Worm (Caenorhabditis elegans) whole organism, L4 larva: ENCODE results near the gene nas-25.

Source experiments
- F10B5.3 ChIP-seq: sonication (generic microtip); optimal IDR thresholded peaks from 2 replicates; lab custom pipeline; 2016; ENCODE audit warnings: mild to moderate bottlenecking, missing genetic modification characterization, missing compliant biosample characterization
- F49E8.2 ChIP-seq: sonication (generic microtip); optimal IDR thresholded peaks from 2 replicates; lab custom pipeline; 2016; ENCODE audit warnings: missing compliant biosample characterization, mild to moderate bottlenecking, missing genetic modification characterization, borderline replicate concordance
- T20F7.1 ChIP-seq: fragments of 200-800 bp; sonication (Bioruptor generic); optimal IDR thresholded peaks from 2 replicates; lab custom pipeline; 2018; ENCODE audit warnings: mild to moderate bottlenecking, missing genetic modification characterization, missing compliant biosample characterization
- T26A8.4 ChIP-seq: fragments of 200-800 bp; sonication (Bioruptor generic); IDR thresholded peaks from 2 replicates; pipeline ENCODE4 v1.3.6; 2022; ENCODE audit warnings: missing genetic modification characterization, missing compliant biosample characterization
- ZK337.2 ChIP-seq: fragments of 200-800 bp; sonication (Bioruptor generic); IDR thresholded peaks from 2 replicates; pipeline ENCODE4 v1.3.6; 2022; ENCODE audit warnings: missing genetic modification reagents, missing genetic modification characterization, missing compliant biosample characterization
- aha-1 ChIP-seq: fragments of 150-350 bp; peaks from one replicate; lab custom pipeline; 2014; ENCODE audit warnings: missing biosample characterization, missing genetic modification characterization
- ceh-20 ChIP-seq: fragments of 200-800 bp; sonication (Bioruptor generic); IDR thresholded peaks from 2 replicates; pipeline ENCODE4 v1.3.6; 2022; ENCODE audit warnings: missing genetic modification reagents, missing genetic modification characterization, missing compliant biosample characterization
- ceh-32 ChIP-seq: sonication (generic microtip); optimal IDR thresholded peaks from 2 replicates; lab custom pipeline; 2016; ENCODE audit warnings: mild to moderate bottlenecking, missing genetic modification characterization, missing compliant biosample characterization; ENCODE audit not compliant: poor library complexity
- ces-1 ChIP-seq: fragments of 150-350 bp; sonication (generic microtip); optimal IDR thresholded peaks from 4 replicates; lab custom pipeline; 2014; ENCODE audit warnings: missing biosample characterization, missing genetic modification reagents, missing genetic modification characterization
- cey-2 ChIP-seq: sonication (generic microtip); optimal IDR thresholded peaks from 3 replicates; lab custom pipeline; 2017; ENCODE audit warnings: missing genetic modification characterization, mild to moderate bottlenecking, missing compliant biosample characterization, antibody characterized with exemption, borderline replicate concordance; ENCODE audit not compliant: insufficient read depth
- ctbp-1 ChIP-seq: fragments of 200-800 bp; sonication (Bioruptor generic); IDR thresholded peaks from 2 replicates; pipeline ENCODE4 v1.3.6; 2022; ENCODE audit warnings: missing genetic modification reagents, missing genetic modification characterization, missing compliant biosample characterization
- daf-16 ChIP-seq, 3 experiments: sonication (generic microtip); optimal IDR thresholded peaks; 2 replicates each; lab custom pipeline; 2016 to 2017; ENCODE audit warnings: missing genetic modification characterization in 3 of 3, missing genetic modification reagents in 3 of 3, mild to moderate bottlenecking in 2 of 3, missing compliant biosample characterization in 2 of 3, missing biosample characterization in 1 of 3, moderate library complexity in 1 of 3
- dmd-6 ChIP-seq: fragments of 200-800 bp; sonication (Bioruptor generic); IDR thresholded peaks from 2 replicates; pipeline ENCODE4 v1.3.6; 2022; ENCODE audit warnings: missing genetic modification reagents, missing genetic modification characterization, missing compliant biosample characterization
- dpl-1 ChIP-seq: fragments of 150-350 bp; optimal IDR thresholded peaks from 2 replicates; lab custom pipeline; 2014; ENCODE audit warnings: missing biosample characterization, missing genetic modification reagents, missing genetic modification characterization
- fkh-10 ChIP-seq: fragments of 150-350 bp; optimal IDR thresholded peaks from 2 replicates; lab custom pipeline; 2014; ENCODE audit warnings: missing biosample characterization, missing genetic modification reagents, missing genetic modification characterization
- fos-1 ChIP-seq: fragments of 150-350 bp; optimal IDR thresholded peaks from 2 replicates; lab custom pipeline; 2014; ENCODE audit warnings: missing biosample characterization, missing genetic modification characterization
- hlh-11 ChIP-seq: fragments of 200-800 bp; sonication (Bioruptor generic); optimal IDR thresholded peaks from 2 replicates; lab custom pipeline; 2018; ENCODE audit warnings: mild to moderate bottlenecking, missing genetic modification characterization, missing compliant biosample characterization
- hlh-30 ChIP-seq: sonication (generic microtip); optimal IDR thresholded peaks from 2 replicates; lab custom pipeline; 2017; ENCODE audit warnings: antibody characterized with exemption, mild to moderate bottlenecking, missing genetic modification characterization, missing compliant biosample characterization; ENCODE audit not compliant: insufficient read depth
- hmg-1.1 ChIP-seq: fragments of 200-800 bp; sonication (Bioruptor generic); IDR thresholded peaks from 2 replicates; pipeline ENCODE4 v1.3.6; 2022; ENCODE audit warnings: missing genetic modification reagents, missing genetic modification characterization, missing compliant biosample characterization
- jun-1 ChIP-seq: fragments of 150-350 bp; optimal IDR thresholded peaks from 2 replicates; lab custom pipeline; 2014; ENCODE audit warnings: missing biosample characterization, missing genetic modification reagents, missing genetic modification characterization
- lin-1 ChIP-seq: fragments of 200-800 bp; sonication (Bioruptor generic); IDR thresholded peaks from 2 replicates; pipeline ENCODE4 v1.3.6; 2022; ENCODE audit warnings: missing genetic modification reagents, missing genetic modification characterization, missing compliant biosample characterization
- lin-13 ChIP-seq: fragments of 150-350 bp; optimal IDR thresholded peaks from 2 replicates; lab custom pipeline; 2014; ENCODE audit warnings: missing biosample characterization, missing genetic modification reagents, missing genetic modification characterization
- lin-38 ChIP-seq: fragments of 200-800 bp; sonication (Bioruptor generic); IDR thresholded peaks from 2 replicates; pipeline ENCODE4 v1.3.6; 2022; ENCODE audit warnings: missing genetic modification reagents, missing genetic modification characterization, missing compliant biosample characterization
- lin-39 ChIP-seq: fragments of 150-350 bp; optimal IDR thresholded peaks from 2 replicates; lab custom pipeline; 2014; ENCODE audit warnings: missing biosample characterization, missing genetic modification reagents, missing genetic modification characterization
- lsy-2 ChIP-seq, 2 experiments: fragments of 150-350 bp in 1 of 2; sonication (generic microtip) in 1 of 2; optimal IDR thresholded peaks; 2 replicates each; lab custom pipeline; 2014 to 2017; ENCODE audit warnings: missing biosample characterization in 2 of 2, missing genetic modification characterization in 2 of 2
- madf-5 ChIP-seq, 2 experiments: fragments of 200-800 bp; sonication (Bioruptor generic); IDR thresholded peaks; 2 replicates each; pipeline ENCODE4 v1.3.6; 2022; ENCODE audit warnings: missing compliant biosample characterization in 2 of 2, missing genetic modification characterization in 2 of 2
- mdl-1 ChIP-seq, 2 experiments: fragments of 150-350 bp in 1 of 2; sonication (generic microtip) in 1 of 2; optimal IDR thresholded peaks; 2 replicates each; lab custom pipeline; 2014 to 2017; ENCODE audit warnings: missing biosample characterization in 2 of 2, missing genetic modification characterization in 2 of 2
- mep-1 ChIP-seq: fragments of 150-350 bp; sonication (generic microtip); optimal IDR thresholded peaks from 3 replicates; lab custom pipeline; 2014; ENCODE audit warnings: missing biosample characterization, missing genetic modification characterization
- nhr-102 ChIP-seq: sonication (generic microtip); optimal IDR thresholded peaks from 2 replicates; lab custom pipeline; 2016; ENCODE audit warnings: mild to moderate bottlenecking, missing genetic modification characterization, moderate library complexity, missing compliant biosample characterization
- nhr-237 ChIP-seq: sonication (generic microtip); optimal IDR thresholded peaks from 2 replicates; lab custom pipeline; 2017; ENCODE audit warnings: missing biosample characterization, missing genetic modification characterization
- nhr-25 ChIP-seq: sonication (generic microtip); optimal IDR thresholded peaks from 2 replicates; lab custom pipeline; 2017; ENCODE audit warnings: missing genetic modification characterization, mild to moderate bottlenecking, missing compliant biosample characterization, antibody characterized with exemption, moderate library complexity, borderline replicate concordance; ENCODE audit not compliant: insufficient read depth
- nhr-28 ChIP-seq: fragments of 150-350 bp; optimal IDR thresholded peaks from 2 replicates; lab custom pipeline; 2014; ENCODE audit warnings: missing biosample characterization, missing genetic modification characterization
- nhr-6 ChIP-seq: fragments of 150-350 bp; optimal IDR thresholded peaks from 2 replicates; lab custom pipeline; 2014; ENCODE audit warnings: missing biosample characterization, missing genetic modification characterization
- pha-4 ChIP-seq, 2 experiments: fragments of 150-350 bp in 1 of 2; fragments of 200-800 bp in 1 of 2; sonication (Bioruptor generic) in 1 of 2; IDR thresholded peaks in 1 of 2; optimal IDR thresholded peaks in 1 of 2; 2 replicates each; pipeline versions ENCODE4 v1.3.6 to Lab custom; 2014 to 2022; ENCODE audit warnings: missing genetic modification characterization in 2 of 2, missing genetic modification reagents in 2 of 2, missing biosample characterization in 1 of 2, missing compliant biosample characterization in 1 of 2
- php-3 ChIP-seq: fragments of 200-800 bp; sonication (Bioruptor generic); IDR thresholded peaks from 2 replicates; pipeline ENCODE4 v1.3.6; 2022; ENCODE audit warnings: missing genetic modification reagents, missing genetic modification characterization, missing compliant biosample characterization
- pqm-1 ChIP-seq: sonication (generic microtip); optimal IDR thresholded peaks from 2 replicates; lab custom pipeline; 2017; ENCODE audit warnings: missing biosample characterization, missing genetic modification characterization
- set-16 ChIP-seq: fragments of 200-800 bp; sonication (Bioruptor generic); IDR thresholded peaks from 2 replicates; pipeline ENCODE4 v1.3.6; 2022; ENCODE audit warnings: missing genetic modification reagents, missing genetic modification characterization, missing compliant biosample characterization
- snpc-4 ChIP-seq: fragments of 150-350 bp; optimal IDR thresholded peaks from 2 replicates; lab custom pipeline; 2014; ENCODE audit warnings: missing biosample characterization, missing genetic modification characterization
- spr-3 ChIP-seq: fragments of 200-800 bp; sonication (Bioruptor generic); optimal IDR thresholded peaks from 2 replicates; lab custom pipeline; 2018; ENCODE audit warnings: mild to moderate bottlenecking, missing genetic modification characterization, missing compliant biosample characterization
- unc-130 ChIP-seq: sonication (generic microtip); optimal IDR thresholded peaks from 2 replicates; lab custom pipeline; 2016; ENCODE audit warnings: missing genetic modification reagents, missing genetic modification characterization, missing compliant biosample characterization
- unc-62 ChIP-seq, 3 experiments: fragments of 150-350 bp in 1 of 3; sonication (generic microtip); optimal IDR thresholded peaks in 2 of 3; peaks in 1 of 3; 1 replicate in 1 of 3; 2 replicates in 2 of 3; lab custom pipeline; 2014 to 2017; ENCODE audit warnings: missing biosample characterization in 3 of 3, missing genetic modification characterization in 3 of 3, missing genetic modification reagents in 3 of 3, missing genotype in 1 of 3
- zfp-2 ChIP-seq: sonication (generic microtip); optimal IDR thresholded peaks from 2 replicates; lab custom pipeline; 2016; ENCODE audit warnings: mild to moderate bottlenecking, missing genetic modification characterization, missing compliant biosample characterization
- zip-11 ChIP-seq: fragments of 200-800 bp; sonication (Bioruptor generic); IDR thresholded peaks from 2 replicates; pipeline ENCODE4 v1.3.6; 2022; ENCODE audit warnings: missing genetic modification characterization, missing compliant biosample characterization

nas-25 gene

DNA sequence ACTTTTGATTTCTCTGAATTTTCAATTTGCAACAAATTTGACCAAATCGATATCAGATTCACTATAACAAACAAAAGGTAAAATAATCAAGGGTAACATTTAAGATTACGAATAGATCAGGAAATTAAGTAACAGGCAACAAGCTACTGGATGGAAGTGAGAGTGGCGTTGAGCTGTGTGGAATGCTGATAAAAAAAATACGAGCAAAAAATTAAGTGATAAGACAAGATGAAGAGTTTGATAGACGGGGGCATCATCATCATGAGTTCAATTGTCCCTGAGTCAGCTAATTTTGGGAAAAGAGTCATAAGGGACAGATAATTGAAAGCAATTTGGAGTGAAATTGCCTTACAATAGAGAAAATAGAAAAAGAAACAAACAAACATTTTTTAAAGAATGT, 41.0 kb downstream of the nas-25 start:
- TF ChIP-seq hlh-30 (peak; percentile 8), ceh-20 (GFP tag; lab: Robert Waterston, UW) (no peak), pqm-1 (peak; percentile 80), lin-39 (tag; lab: Kevin White, UChicago) (no peak), hlh-11 (peak; percentile 58), lsy-2 (tag; optimal IDR thresholded peaks at IDR 0.05; lab: Kevin White, UChicago) (no peak), madf-5 (GFP tag; IDR thresholded peaks at IDR 0.05; lab: Robert Waterston, UW) (no peak), fkh-10 (no peak), ces-1 (no peak), nhr-6 (tag; lab: Kevin White, UChicago) (no peak), aha-1 (peak; percentile 25), nhr-28 (tag; lab: Kevin White, UChicago) (peak; percentile 34), dmd-6 (GFP tag; lab: Robert Waterston, UW) (peak; percentile 76), zip-11 (GFP tag; lab: Robert Waterston, UW) (no peak), F10B5.3 (tag; lab: Kevin White, UChicago) (no peak), cey-2 (tag; lab: Kevin White, UChicago) (no peak), dpl-1 (GFP tag; lab: Kevin White, UChicago) (no peak)

DNA sequence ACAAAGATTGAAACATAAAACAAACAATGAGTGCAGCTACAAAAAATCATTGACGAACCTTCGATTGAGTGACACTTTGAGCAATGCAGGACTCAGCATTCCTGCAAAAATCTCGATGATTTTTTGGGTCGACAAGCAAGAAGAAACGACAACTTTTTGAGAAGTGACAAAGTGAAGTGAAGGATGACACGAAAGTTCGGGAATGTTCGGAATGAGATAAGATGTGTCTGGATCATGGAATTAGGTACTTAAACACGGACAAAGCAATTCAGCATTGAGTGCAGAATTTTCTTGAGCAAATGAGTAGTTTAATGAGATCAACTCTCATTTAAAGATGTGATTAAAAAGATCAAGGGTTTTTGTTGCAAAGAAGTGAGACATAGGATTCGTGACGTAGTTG, 48.0 kb downstream of the nas-25 start, which contains the start of gene T07D4.2:
TSS of gene T07D4.2 (minus strand) at position 101 of the 400 bp plus-strand sequence.
- TF ChIP-seq lin-13 (no peak), jun-1 (tag; lab: Kevin White, UChicago) (no peak), spr-3 (GFP tag; lab: Kevin White, UChicago) (no peak), ces-1 (no peak), nhr-237 (tag; lab: Kevin White, UChicago) (no peak), T26A8.4 (no peak), php-3 (GFP tag; lab: Robert Waterston, UW) (no peak), ctbp-1 (no peak), nhr-102 (tag; lab: Kevin White, UChicago) (no peak), hmg-1.1 (GFP tag; lab: Robert Waterston, UW) (no peak), aha-1 (no peak), madf-5 (GFP tag; IDR thresholded peaks at IDR 0.05; lab: Robert Waterston, UW) (no peak), unc-62 (GFP tag; optimal IDR thresholded peaks at IDR 0.05 in 1 of 2; lab: Kevin White, UChicago) (no peak), unc-62 (tag; optimal IDR thresholded peaks at IDR 0.05; lab: Kevin White, UChicago) (no peak), ZK337.2 (GFP tag; lab: Robert Waterston, UW) (no peak), T20F7.1 (GFP tag; lab: Kevin White, UChicago) (no peak), lin-38 (no peak)

DNA sequence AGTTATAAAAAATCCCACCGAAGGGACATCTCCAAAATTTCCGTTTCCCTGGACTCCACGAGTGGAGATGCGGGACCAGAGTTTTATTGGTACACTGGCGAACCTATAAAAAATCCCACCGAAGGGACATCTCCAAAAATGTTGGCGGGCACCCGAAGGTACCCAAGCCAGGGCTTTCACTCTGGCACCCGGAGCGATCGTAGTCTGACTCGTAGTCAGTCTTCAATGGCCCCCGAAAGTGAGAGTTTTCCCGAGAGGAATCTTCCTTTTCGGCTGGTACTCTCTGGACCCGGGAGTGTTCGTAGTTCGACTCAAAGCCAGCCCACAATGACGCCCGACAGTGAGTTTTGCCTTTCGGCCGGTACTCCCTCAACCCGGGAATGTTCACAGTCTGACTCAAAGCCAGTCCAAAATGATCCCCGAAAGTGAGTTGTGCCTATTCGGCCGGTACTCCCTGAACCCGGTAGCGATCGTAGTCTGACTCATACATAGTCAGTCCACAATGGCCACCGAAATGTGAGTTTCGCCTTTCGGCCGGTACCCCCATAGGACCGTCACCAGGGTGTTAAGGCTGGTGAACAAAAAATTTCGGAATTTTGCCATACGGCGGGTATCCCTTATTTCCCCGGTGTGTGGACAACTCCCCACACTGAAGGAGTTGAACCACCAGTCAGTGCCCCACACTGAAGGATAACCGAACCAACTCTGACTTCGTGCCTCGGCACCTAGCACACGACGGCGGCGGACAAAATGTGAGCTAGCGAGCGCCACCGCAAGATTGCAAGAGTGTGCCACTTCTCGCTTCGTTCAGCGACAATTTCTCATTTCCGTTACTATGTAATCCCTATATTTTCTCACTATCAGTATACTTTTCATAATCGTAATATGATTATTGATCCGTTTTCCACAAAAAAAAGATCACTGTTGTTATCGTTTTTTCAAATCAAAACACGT, 51.4 kb downstream of the nas-25 start:
- TF ChIP-seq zfp-2 (tag; lab: Kevin White, UChicago) (no peak), nhr-102 (tag; lab: Kevin White, UChicago) (no peak), set-16 (GFP tag; lab: Robert Waterston, UW) (peak; percentile 44; the same call in 1 of the 2 replicates), daf-16 (GFP tag; optimal IDR thresholded peaks at IDR 0.05; lab: Kevin White, UChicago) (no peak), daf-16 (tag; optimal IDR thresholded peaks at IDR 0.05; lab: Kevin White, UChicago) (no peak), fos-1 (tag; lab: Kevin White, UChicago) (no peak), T26A8.4 (0 out of 2 replicates have a peak, but pooled peaks have one; percentile 50), snpc-4 (peak; percentile 34), unc-130 (peak; percentile 13), mep-1 (tag; lab: Kevin White, UChicago) (no peak), ceh-32 (no peak), pha-4 (GFP tag; IDR thresholded peaks at IDR 0.05; lab: Robert Waterston, UW) (no peak), pha-4 (tag; optimal IDR thresholded peaks at IDR 0.05; lab: Kevin White, UChicago) (no peak), nhr-25 (tag; lab: Kevin White, UChicago) (no peak), nhr-6 (tag; lab: Kevin White, UChicago) (no peak), lin-38 (no peak), F49E8.2 (tag; lab: Kevin White, UChicago) (peak; percentile 55), mdl-1 (tag; optimal IDR thresholded peaks at IDR 0.05; lab: Kevin White, UChicago) (no peak), madf-5 (GFP tag; IDR thresholded peaks at IDR 0.05; lab: Robert Waterston, UW) (no peak), lin-1 (no peak), jun-1 (tag; lab: Kevin White, UChicago) (no peak)
